Fruit fly (Drosophila melanogaster) whole organism: Measurements from ENCODE around the gene RpL7A.

Experiments
- pan ChIP-seq: fragments of >200 bp; optimal IDR thresholded peaks from 2 replicates; lab custom pipeline; 2017
- psq ChIP-seq: fragments of >200 bp; optimal IDR thresholded peaks from 2 replicates; lab custom pipeline; 2017

DNA sequence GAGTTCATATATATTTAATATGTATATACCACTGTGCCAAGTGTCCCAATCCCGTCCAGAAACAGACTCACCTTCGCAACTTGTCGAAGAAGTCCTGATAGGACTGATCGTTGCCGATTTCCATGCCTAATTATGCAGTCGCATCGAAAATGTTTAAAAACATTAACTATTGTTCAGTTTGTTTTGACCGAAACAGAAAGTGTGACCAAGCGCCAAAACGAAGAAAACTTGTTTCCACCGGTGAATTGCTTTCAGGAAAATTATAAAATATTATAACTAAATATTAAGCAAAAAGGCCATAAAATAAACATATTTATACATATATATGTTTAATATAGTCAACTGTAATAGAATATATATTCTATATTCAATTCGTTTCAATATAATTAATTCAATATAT is 5.5 kb downstream of the RpL7A start, which contains the start of gene CG3342:
- TF ChIP-seq pan (lab: Kevin White, UChicago) (no peak), psq (no peak)
